Fruit fly (Drosophila melanogaster): Measurements from ENCODE around the gene PolI.
A peak's percentile ranks its signal among the peaks of the same experiment; 100 is the strongest.

The PolI gene

dm6 chr3R:8233370-8233773, at the start of gene PolI (continued):
- no peak for TF ChIP-seq usp (GFP tag; optimal IDR thresholded peaks at IDR 0.05)
- TF ChIP-seq CG4404 (GFP tag; IDR thresholded peaks at IDR 0.05): no peak
- TF ChIP-seq CG10959 (GFP tag; IDR thresholded peaks at IDR 0.05): no peak
- no peak for TF ChIP-seq Asciz (GFP tag; optimal IDR thresholded peaks at IDR 0.05)
- TF ChIP-seq CG11695 (GFP tag; IDR thresholded peaks at IDR 0.05): no peak
- TF ChIP-seq ems (GFP tag; optimal IDR thresholded peaks at IDR 0.05): peak; percentile 2
- no peak for TF ChIP-seq hth (optimal IDR thresholded peaks at IDR 0.05)
- no peak for TF ChIP-seq Six4 (GFP tag; optimal IDR thresholded peaks at IDR 0.05)
- no peak for TF ChIP-seq Dip3 (GFP tag; optimal IDR thresholded peaks at IDR 0.05)
- TF ChIP-seq ara (GFP tag; IDR thresholded peaks at IDR 0.05): no peak
- no peak for TF ChIP-seq ham (GFP tag; IDR thresholded peaks at IDR 0.05)
- no peak for TF ChIP-seq CG7556 (GFP tag; optimal IDR thresholded peaks at IDR 0.05)
- TF ChIP-seq Hmx (GFP tag; optimal IDR thresholded peaks at IDR 0.05): no peak
- 0 out of 2 replicates have a peak, but pooled peaks have one; percentile 38 for TF ChIP-seq CG42726 (GFP tag; IDR thresholded peaks at IDR 0.05; ENCODE audit: partially characterized antibody)
- peak; percentile 91 for TF ChIP-seq CG4617 (GFP tag; optimal IDR thresholded peaks at IDR 0.05; ENCODE audit: borderline replicate concordance)
- no peak for TF ChIP-seq CG10431 (GFP tag; optimal IDR thresholded peaks at IDR 0.05)
- TF ChIP-seq CG6254 (GFP tag; optimal IDR thresholded peaks at IDR 0.05): no peak
- TF ChIP-seq GATAe (GFP tag; conservative IDR thresholded peaks at IDR 0.05): no peak; the same call in 1 of the 2 replicates
- TF ChIP-seq Dref (GFP tag; IDR thresholded peaks at IDR 0.05): peak; percentile 87
- no peak for TF ChIP-seq CG16815 (GFP tag; optimal IDR thresholded peaks at IDR 0.05)
- TF ChIP-seq CG8089 (GFP tag; optimal IDR thresholded peaks at IDR 0.05): no peak
- TF ChIP-seq CG9727 (GFP tag; optimal IDR thresholded peaks at IDR 0.05): no peak
- no peak for TF ChIP-seq sc (optimal IDR thresholded peaks at IDR 0.05)
- TF ChIP-seq sc (GFP tag; optimal IDR thresholded peaks at IDR 0.05): no peak
- TF ChIP-seq fd64A (GFP tag; optimal IDR thresholded peaks at IDR 0.05): no peak
- TF ChIP-seq BEAF-32 (GFP tag; optimal IDR thresholded peaks at IDR 0.05): peak; percentile 64
- TF ChIP-seq pnt (GFP tag; optimal IDR thresholded peaks at IDR 0.05): no peak
- no peak for TF ChIP-seq Adf1 (GFP tag; IDR thresholded peaks at IDR 0.05)
- peak; percentile 34; the same call in 1 of the 2 replicates for TF ChIP-seq sob (GFP tag; IDR thresholded peaks at IDR 0.05)
- TF ChIP-seq sd (tag; optimal IDR thresholded peaks at IDR 0.05): no peak
- TF ChIP-seq ro (GFP tag; IDR thresholded peaks at IDR 0.05): no peak
- TF ChIP-seq CG2129 (GFP tag; IDR thresholded peaks at IDR 0.05; ENCODE audit: partially characterized antibody): no peak
- no peak for TF ChIP-seq CG8944 (GFP tag; optimal IDR thresholded peaks at IDR 0.05)
- no peak for TF ChIP-seq Ravus (GFP tag; IDR thresholded peaks at IDR 0.05)
- peak; percentile 12 for TF ChIP-seq grau (tag; optimal IDR thresholded peaks at IDR 0.05)
- no peak for TF ChIP-seq prd (optimal IDR thresholded peaks at IDR 0.05)
- no peak for TF ChIP-seq prd (GFP tag; IDR thresholded peaks at IDR 0.05)
- TF ChIP-seq CG14965 (GFP tag; optimal IDR thresholded peaks at IDR 0.05; ENCODE audit: borderline replicate concordance): no peak
- TF ChIP-seq Ets97D (GFP tag; optimal IDR thresholded peaks at IDR 0.05): peak; percentile 96
- no peak for TF ChIP-seq danr (GFP tag; IDR thresholded peaks at IDR 0.05)
- no peak for TF ChIP-seq slou (GFP tag; optimal IDR thresholded peaks at IDR 0.05)
- TF ChIP-seq CG7745 (tag; optimal IDR thresholded peaks at IDR 0.05): no peak
- no peak for TF ChIP-seq cad (GFP tag; optimal IDR thresholded peaks at IDR 0.05)
- no peak for TF ChIP-seq CG18262 (tag; optimal IDR thresholded peaks at IDR 0.05)
- TF ChIP-seq caup (GFP tag; optimal IDR thresholded peaks at IDR 0.05; ENCODE audit: severe bottlenecking): peak; percentile 10
- no peak for TF ChIP-seq D (optimal IDR thresholded peaks at IDR 0.05)
- no peak for TF ChIP-seq D (GFP tag; optimal IDR thresholded peaks at IDR 0.05)
- no peak for TF ChIP-seq CG11398 (GFP tag; optimal IDR thresholded peaks at IDR 0.05)
- TF ChIP-seq row (GFP tag; IDR thresholded peaks at IDR 0.05): no peak; the same call in 2 of the 3 replicates
- TF ChIP-seq CTCF (GFP tag; optimal IDR thresholded peaks at IDR 0.05): peak; percentile 70
- no peak for TF ChIP-seq Dad (GFP tag; optimal IDR thresholded peaks at IDR 0.05)
- no peak for TF ChIP-seq Hr39 (optimal IDR thresholded peaks at IDR 0.05)
- peak; percentile 85 for TF ChIP-seq trem (tag; optimal IDR thresholded peaks at IDR 0.05)
- no peak for TF ChIP-seq CG32532 (GFP tag; IDR thresholded peaks at IDR 0.05)
